Worm (Caenorhabditis elegans): ENCODE data around the gene npp-10.

Gene npp-10

DNA sequence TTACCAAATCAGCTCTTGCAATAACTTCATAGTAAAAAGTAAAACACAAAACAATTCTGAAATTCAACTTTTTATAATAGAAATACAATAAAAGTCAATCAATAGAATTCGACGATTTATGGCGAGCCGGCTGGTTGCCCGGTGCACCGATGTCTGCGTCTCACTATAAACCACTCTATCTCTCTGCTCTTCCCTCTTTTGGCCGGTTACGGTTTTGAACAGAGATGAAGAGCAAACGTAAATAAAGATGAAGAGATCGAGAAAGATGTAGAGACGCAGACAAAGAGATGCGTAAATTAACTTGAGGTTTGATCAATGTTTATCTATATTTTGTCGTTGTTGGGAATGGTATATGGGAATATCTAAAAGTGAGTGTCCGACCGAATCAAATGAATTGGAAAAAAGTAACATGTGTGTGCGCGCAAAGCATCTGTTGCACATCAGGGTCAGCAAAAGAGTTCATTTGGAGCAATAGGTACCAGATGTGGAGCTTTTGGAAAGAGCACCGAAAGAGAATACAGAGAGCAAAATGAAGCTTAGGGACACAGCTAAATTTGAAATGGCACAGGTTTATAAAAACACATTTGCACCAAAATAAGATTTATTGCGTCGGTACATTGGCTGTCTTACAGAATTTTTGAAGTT, 39.0 kb downstream of the npp-10 start:
- TF ChIP-seq pha-4 (tag; optimal IDR thresholded peaks at IDR 0.05): peak; percentile 93
- TF ChIP-seq elt-2 (tag; optimal IDR thresholded peaks at IDR 0.05): peak; percentile 30
- TF ChIP-seq snpc-4 (tag; optimal IDR thresholded peaks at IDR 0.05): no peak
- no peak for TF ChIP-seq mdl-1 (tag; optimal IDR thresholded peaks at IDR 0.05)

DNA sequence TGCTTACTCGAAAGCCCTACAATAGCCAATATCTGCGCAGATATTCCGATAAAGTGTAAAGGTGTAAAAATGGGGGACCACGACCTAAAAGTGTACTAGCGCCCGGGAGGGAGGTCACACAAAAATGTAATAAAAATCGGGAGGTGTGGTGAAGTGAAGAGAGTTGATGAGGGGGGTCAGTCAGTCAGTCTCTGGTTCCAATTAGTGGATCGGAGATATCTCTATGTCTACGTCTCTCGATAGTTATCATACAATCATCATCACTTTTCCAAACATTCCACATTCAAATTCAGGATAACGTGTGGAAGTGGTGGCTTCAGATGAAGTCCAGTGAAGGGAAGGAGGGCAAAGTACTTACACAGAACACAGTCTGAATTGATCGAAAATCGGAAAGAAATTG, 43.3 kb downstream of the npp-10 start:
- TF ChIP-seq fos-1 (tag; optimal IDR thresholded peaks at IDR 0.05) (no peak), jun-1 (tag; optimal IDR thresholded peaks at IDR 0.05) (no peak), ceh-9 (tag; optimal IDR thresholded peaks at IDR 0.05) (no peak), ztf-4 (tag; optimal IDR thresholded peaks at IDR 0.05) (no peak), ztf-11 (tag; optimal IDR thresholded peaks at IDR 0.05) (no peak), pqm-1 (tag; optimal IDR thresholded peaks at IDR 0.05) (no peak), mml-1 (tag; optimal IDR thresholded peaks at IDR 0.05) (no peak), ama-1 (optimal IDR thresholded peaks at IDR 0.05) (no peak), zag-1 (tag; optimal IDR thresholded peaks at IDR 0.05) (no peak), lin-39 (tag; optimal IDR thresholded peaks at IDR 0.05) (no peak), fkh-2 (tag; optimal IDR thresholded peaks at IDR 0.05) (no peak), nhr-67 (tag; optimal IDR thresholded peaks at IDR 0.05) (no peak), skn-1 (tag; optimal IDR thresholded peaks at IDR 0.05) (no peak), lsy-12 (tag; optimal IDR thresholded peaks at IDR 0.05) (no peak), ceh-82 (tag; optimal IDR thresholded peaks at IDR 0.05) (no peak), nhr-76 (tag; optimal IDR thresholded peaks at IDR 0.05) (no peak), unc-39 (tag; optimal IDR thresholded peaks at IDR 0.05) (no peak), nhr-12 (tag; optimal IDR thresholded peaks at IDR 0.05) (no peak), ZK546.5 (tag; optimal IDR thresholded peaks at IDR 0.05) (no peak)

DNA sequence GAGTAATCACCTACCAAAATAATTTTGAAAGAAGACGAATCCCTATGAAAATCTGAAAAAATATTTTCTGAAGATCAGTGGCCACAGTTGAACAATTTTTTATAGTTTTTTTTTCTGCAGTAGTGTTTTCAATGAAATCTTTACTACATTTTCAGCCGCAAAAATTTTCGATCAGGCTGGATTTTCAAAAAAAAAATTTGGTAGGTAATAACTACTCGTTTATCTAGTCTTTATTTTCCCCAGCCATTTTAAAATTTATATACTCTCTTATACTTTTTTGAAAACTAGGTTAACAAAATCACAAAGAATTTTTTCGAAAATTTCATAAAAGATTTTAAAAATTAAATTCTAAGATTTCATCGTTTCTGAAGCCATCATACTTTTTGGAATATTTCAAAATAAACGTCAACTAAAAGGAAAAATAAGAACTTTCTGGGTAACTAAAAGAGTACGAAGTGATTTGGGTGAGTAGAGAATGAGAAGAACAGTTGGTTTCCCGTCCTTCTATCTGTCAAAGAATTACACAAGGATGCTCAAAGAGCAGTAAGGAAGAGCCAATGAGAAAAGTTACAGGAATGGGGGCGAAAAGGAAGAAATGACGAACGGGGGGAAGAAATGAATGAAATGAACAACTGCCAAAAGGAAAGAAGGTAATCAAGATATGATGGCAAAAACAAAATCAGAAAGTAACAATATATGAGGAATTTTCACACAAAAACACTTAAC, 44.2 kb downstream of the npp-10 start, which contains the start of gene mlp-1:
Gene mlp-1 (minus strand): TSS at position 51 of the 726 bp plus-strand sequence.
- no peak for TF ChIP-seq nhr-28 (tag; optimal IDR thresholded peaks at IDR 0.05)
- TF ChIP-seq egl-27 (tag; optimal IDR thresholded peaks at IDR 0.05): no peak
- no peak for TF ChIP-seq R02D3.7 (tag; optimal IDR thresholded peaks at IDR 0.05)
- no peak for TF ChIP-seq elt-3 (tag; optimal IDR thresholded peaks at IDR 0.05)
- no peak for TF ChIP-seq ztf-4 (tag; optimal IDR thresholded peaks at IDR 0.05)
- no peak for TF ChIP-seq ZK546.5 (tag; optimal IDR thresholded peaks at IDR 0.05)
- TF ChIP-seq sea-2 (GFP tag; optimal IDR thresholded peaks at IDR 0.05): no peak
- no peak for TF ChIP-seq nhr-76 (tag; optimal IDR thresholded peaks at IDR 0.05)
- no peak for TF ChIP-seq nhr-67 (tag; optimal IDR thresholded peaks at IDR 0.05)

DNA sequence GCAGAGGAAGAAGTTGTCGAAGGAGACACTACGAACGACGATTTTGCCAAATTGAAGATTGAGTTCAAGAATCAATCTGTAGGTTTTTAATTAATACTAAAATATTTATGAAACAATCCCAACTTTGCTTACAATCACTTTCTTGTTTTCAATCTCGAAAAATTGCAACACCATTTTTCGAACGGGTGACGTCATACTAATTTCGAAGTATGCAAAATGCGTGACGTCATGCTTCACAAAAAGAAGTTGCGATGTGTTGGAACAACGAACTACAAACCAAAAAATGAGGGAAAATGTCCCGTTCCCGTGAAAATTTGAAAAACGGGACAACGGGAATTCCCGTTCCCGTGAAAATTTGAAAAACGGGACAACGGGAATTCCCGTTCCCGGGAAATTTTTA, 51.7 kb downstream of the npp-10 start:
- TF ChIP-seq ztf-4 (tag; optimal IDR thresholded peaks at IDR 0.05) (no peak), elt-1 (tag; optimal IDR thresholded peaks at IDR 0.05) (no peak), aly-2 (tag; optimal IDR thresholded peaks at IDR 0.05) (no peak), ceh-9 (tag; optimal IDR thresholded peaks at IDR 0.05) (no peak), fkh-2 (tag; optimal IDR thresholded peaks at IDR 0.05) (no peak), skn-1 (tag; optimal IDR thresholded peaks at IDR 0.05) (no peak), nhr-67 (tag; optimal IDR thresholded peaks at IDR 0.05) (no peak), egl-27 (tag; optimal IDR thresholded peaks at IDR 0.05) (no peak), ceh-82 (tag; optimal IDR thresholded peaks at IDR 0.05) (no peak), ztf-11 (tag; optimal IDR thresholded peaks at IDR 0.05) (no peak), jun-1 (tag; optimal IDR thresholded peaks at IDR 0.05) (no peak), fkh-10 (GFP tag; optimal IDR thresholded peaks at IDR 0.05) (no peak), nhr-12 (tag; optimal IDR thresholded peaks at IDR 0.05) (no peak), ama-1 (optimal IDR thresholded peaks at IDR 0.05) (no peak), R02D3.7 (tag; optimal IDR thresholded peaks at IDR 0.05) (no peak), nhr-28 (tag; optimal IDR thresholded peaks at IDR 0.05) (no peak), nhr-25 (tag; optimal IDR thresholded peaks at IDR 0.05) (no peak)

DNA sequence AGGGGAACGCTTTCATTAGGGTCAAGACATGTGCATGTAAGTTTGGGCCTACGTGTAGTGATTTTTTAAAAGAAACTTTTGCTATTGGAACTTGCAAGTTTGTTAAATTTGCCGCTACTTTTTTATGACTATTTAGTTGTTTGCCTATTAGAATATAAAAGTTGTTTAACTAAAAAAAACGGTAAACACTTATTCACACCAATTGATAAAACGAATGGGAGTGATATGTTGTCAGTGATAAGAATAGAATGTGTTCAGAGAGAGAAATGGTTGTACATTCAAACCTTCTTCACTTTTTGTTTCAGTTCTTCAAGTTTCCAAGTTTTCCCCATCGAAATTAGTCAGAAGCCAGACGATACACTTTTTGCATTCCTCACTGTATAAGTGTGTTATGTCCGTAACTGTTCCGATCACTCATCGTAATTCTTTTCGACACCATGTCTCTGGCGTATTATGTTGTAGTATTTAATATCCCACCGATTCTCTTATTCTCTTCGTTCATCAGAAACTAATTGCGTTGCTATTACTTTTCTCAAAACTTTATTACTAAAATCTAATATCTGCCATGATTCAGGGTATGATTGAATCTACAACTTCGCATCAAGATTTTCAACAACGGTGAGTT, 53.4 kb downstream of the npp-10 start, which contains the start of gene dct-6:
Gene dct-6 (plus strand): TSS at position 575 of the 625 bp plus-strand sequence.
- TF ChIP-seq elt-1 (tag; optimal IDR thresholded peaks at IDR 0.05) (no peak), nhr-12 (tag; optimal IDR thresholded peaks at IDR 0.05) (no peak), daf-12 (tag; optimal IDR thresholded peaks at IDR 0.05) (no peak), nhr-23 (tag; optimal IDR thresholded peaks at IDR 0.05) (no peak), tbx-2 (tag; optimal IDR thresholded peaks at IDR 0.05) (no peak), eor-1 (tag; optimal IDR thresholded peaks at IDR 0.05) (no peak), elt-3 (tag; optimal IDR thresholded peaks at IDR 0.05) (no peak), ceh-16 (tag; optimal IDR thresholded peaks at IDR 0.05) (no peak), pqm-1 (tag; optimal IDR thresholded peaks at IDR 0.05) (peak; percentile 80), nhr-25 (tag; optimal IDR thresholded peaks at IDR 0.05) (no peak), ztf-4 (tag; optimal IDR thresholded peaks at IDR 0.05) (no peak), fos-1 (tag; optimal IDR thresholded peaks at IDR 0.05) (no peak), lsy-12 (tag; optimal IDR thresholded peaks at IDR 0.05) (no peak), pha-4 (tag; optimal IDR thresholded peaks at IDR 0.05) (peak; percentile 47), R02D3.7 (tag; optimal IDR thresholded peaks at IDR 0.05) (no peak), elt-2 (tag; optimal IDR thresholded peaks at IDR 0.05) (peak; percentile 66), jun-1 (tag; optimal IDR thresholded peaks at IDR 0.05) (no peak), lin-39 (tag; optimal IDR thresholded peaks at IDR 0.05) (no peak), ama-1 (optimal IDR thresholded peaks at IDR 0.05) (no peak), fkh-2 (tag; optimal IDR thresholded peaks at IDR 0.05) (no peak)

Data from whole organism, L3 larva.